Fruit fly (Drosophila melanogaster) whole organism, embryonic: ENCODE measurements around the gene CG3655.

Experiments
- Bgb ChIP-seq: fragments of 200-800 bp; sonication (Bioruptor generic); IDR thresholded peaks from 2 replicates; pipeline ENCODE4 v1.3.6; 2022; ENCODE audit warnings: missing biosample characterization, missing genetic modification characterization; ENCODE audit not compliant: partially characterized antibody
- CG10366 ChIP-seq: fragments of 200-800 bp; sonication (Bioruptor generic); IDR thresholded peaks from 2 replicates; pipeline ENCODE4 v1.3.6; 2022; ENCODE audit warnings: missing biosample characterization, missing genetic modification characterization
- CG11504 ChIP-seq: fragments of 200-800 bp; sonication (Bioruptor generic); optimal IDR thresholded peaks from 3 replicates; lab custom pipeline; 2019; ENCODE audit warnings: missing biosample characterization, mild to moderate bottlenecking, missing genetic modification characterization, moderate library complexity
- CG12155 ChIP-seq: fragments of 200-800 bp; sonication (Bioruptor generic); optimal IDR thresholded peaks from 3 replicates; lab custom pipeline; 2016; ENCODE audit warnings: missing biosample characterization, missing genetic modification characterization
- CG12769 ChIP-seq: fragments of 200-800 bp; sonication (Bioruptor generic); optimal IDR thresholded peaks from 2 replicates; lab custom pipeline; 2019; ENCODE audit warnings: missing biosample characterization, mild to moderate bottlenecking, missing genetic modification characterization, moderate library complexity
- CG14667 ChIP-seq: fragments of 200-800 bp; sonication (Bioruptor generic); IDR thresholded peaks from 2 replicates; pipeline ENCODE4 v1.3.6; 2022; ENCODE audit warnings: missing biosample characterization, missing genetic modification characterization
- CG14965 ChIP-seq: fragments of 200-800 bp; sonication (Bioruptor generic); optimal IDR thresholded peaks from 2 replicates; lab custom pipeline; 2016; ENCODE audit warnings: missing biosample characterization, missing genetic modification characterization, borderline replicate concordance
- CG1602 ChIP-seq: fragments of 200-800 bp; sonication (Bioruptor generic); optimal IDR thresholded peaks from 3 replicates; lab custom pipeline; 2016; ENCODE audit warnings: missing biosample characterization, missing genetic modification characterization
- CG17328 ChIP-seq: fragments of 200-800 bp; sonication (Bioruptor generic); IDR thresholded peaks from 2 replicates; pipeline ENCODE4 v1.3.6; 2022; ENCODE audit warnings: missing biosample characterization, missing genetic modification characterization
- CG18262 ChIP-seq: fragments of 200-800 bp; optimal IDR thresholded peaks from 3 replicates; lab custom pipeline; 2019; ENCODE audit warnings: missing biosample characterization, mild to moderate bottlenecking, missing genetic modification characterization, moderate library complexity
- CG33213 ChIP-seq: fragments of 200-800 bp; sonication (Bioruptor generic); optimal IDR thresholded peaks from 3 replicates; lab custom pipeline; 2016; ENCODE audit warnings: missing biosample characterization, missing genetic modification characterization
- CG34224 ChIP-seq: fragments of 200-800 bp; sonication (Bioruptor generic); IDR thresholded peaks from 3 replicates; pipeline ENCODE4 v1.3.6; 2022; ENCODE audit warnings: missing biosample characterization, missing genetic modification characterization; ENCODE audit not compliant: partially characterized antibody
- CG4820 ChIP-seq: fragments of 200-800 bp; sonication (Bioruptor generic); optimal IDR thresholded peaks from 3 replicates; lab custom pipeline; 2016; ENCODE audit warnings: missing biosample characterization, missing genetic modification characterization
- CG7786 ChIP-seq: fragments of 200-800 bp; sonication (Bioruptor generic); optimal IDR thresholded peaks from 2 replicates; lab custom pipeline; 2016; ENCODE audit warnings: missing biosample characterization, missing genetic modification characterization
- CG7963 ChIP-seq: fragments of 200-800 bp; sonication (Bioruptor generic); IDR thresholded peaks from 3 replicates; pipeline ENCODE4 v1.3.6; 2022; ENCODE audit warnings: missing biosample characterization, missing genetic modification characterization; ENCODE audit not compliant: partially characterized antibody
- CHES-1-like ChIP-seq: fragments of 200-800 bp; sonication (Bioruptor generic); optimal IDR thresholded peaks from 2 replicates; lab custom pipeline; 2016; ENCODE audit warnings: missing biosample characterization, missing genetic modification characterization
- Chrac-16 ChIP-seq: fragments of 200-800 bp; sonication (Bioruptor generic); optimal IDR thresholded peaks from 3 replicates; lab custom pipeline; 2016; ENCODE audit warnings: missing biosample characterization, missing genetic modification characterization
- CrebB ChIP-seq: fragments of 200-800 bp; sonication (Bioruptor generic); optimal IDR thresholded peaks from 3 replicates; lab custom pipeline; 2018; ENCODE audit warnings: missing biosample characterization, mild to moderate bottlenecking, missing genetic modification characterization
- Doc2 ChIP-seq: fragments of 200-800 bp; sonication (Bioruptor generic); IDR thresholded peaks from 2 replicates; pipeline ENCODE4 v1.3.6; 2022; ENCODE audit warnings: missing biosample characterization, missing genetic modification characterization
- Drgx ChIP-seq: fragments of 200-800 bp; sonication (Bioruptor generic); IDR thresholded peaks from 2 replicates; pipeline ENCODE4 v1.3.6; 2022; ENCODE audit warnings: missing biosample characterization, missing genetic modification characterization
- Hey ChIP-seq: fragments of 200-800 bp; sonication (Bioruptor generic); optimal IDR thresholded peaks from 3 replicates; lab custom pipeline; 2018; ENCODE audit warnings: missing biosample characterization, mild to moderate bottlenecking, missing genetic modification characterization
- Hmx ChIP-seq: fragments of 200-800 bp; sonication (Bioruptor generic); optimal IDR thresholded peaks from 2 replicates; lab custom pipeline; 2016; ENCODE audit warnings: missing biosample characterization, missing genetic modification characterization
- Jarid2 ChIP-seq: fragments of 200-800 bp; sonication (Bioruptor generic); optimal IDR thresholded peaks from 3 replicates; lab custom pipeline; 2017; ENCODE audit warnings: mild to moderate bottlenecking, missing biosample characterization, missing genetic modification reagents, missing genetic modification characterization
- Lim3 ChIP-seq: fragments of 200-800 bp; sonication (Bioruptor generic); IDR thresholded peaks from 2 replicates; pipeline ENCODE4 v1.3.6; 2022; ENCODE audit warnings: missing biosample characterization, missing genetic modification characterization
- Scr ChIP-seq: fragments of 200-800 bp; sonication (Bioruptor generic); IDR thresholded peaks from 2 replicates; pipeline ENCODE4 v1.3.6; 2022; ENCODE audit warnings: missing biosample characterization, missing genetic modification characterization; ENCODE audit not compliant: partially characterized antibody
- Spps ChIP-seq: fragments of 200-800 bp; sonication (Bioruptor generic); optimal IDR thresholded peaks from 2 replicates; lab custom pipeline; 2018; ENCODE audit warnings: missing biosample characterization, mild to moderate bottlenecking, missing genetic modification characterization
- Tbp ChIP-seq: fragments of >200 bp; optimal IDR thresholded peaks from 2 replicates; lab custom pipeline; 2018; ENCODE audit warnings: missing biosample characterization, missing genetic modification characterization
- bigmax ChIP-seq: fragments of 200-800 bp; sonication (Bioruptor generic); optimal IDR thresholded peaks from 2 replicates; lab custom pipeline; 2018; ENCODE audit warnings: missing biosample characterization, mild to moderate bottlenecking, missing genetic modification characterization
- chinmo ChIP-seq: fragments of 200-800 bp; sonication (Bioruptor generic); IDR thresholded peaks from 4 replicates; pipeline ENCODE4 v1.3.6; 2022; ENCODE audit warnings: missing biosample characterization, missing genetic modification characterization; ENCODE audit not compliant: partially characterized antibody
- crol ChIP-seq: fragments of 200-800 bp; sonication (Bioruptor generic); IDR thresholded peaks from 2 replicates; pipeline ENCODE4 v1.3.6; 2022; ENCODE audit warnings: missing biosample characterization, missing genetic modification characterization
- esg ChIP-seq: fragments of 200-800 bp; sonication (Bioruptor generic); conservative IDR thresholded peaks from 2 replicates; pipeline ENCODE4 v1.3.6; 2022; ENCODE audit warnings: missing biosample characterization, missing genetic modification characterization
- gcm2 ChIP-seq: fragments of 200-800 bp; sonication (Bioruptor generic); optimal IDR thresholded peaks from 2 replicates; lab custom pipeline; 2016; ENCODE audit warnings: missing biosample characterization, missing genetic modification characterization
- grau ChIP-seq: fragments of 200-800 bp; optimal IDR thresholded peaks from 3 replicates; lab custom pipeline; 2019; ENCODE audit warnings: missing biosample characterization, mild to moderate bottlenecking, missing genetic modification characterization, moderate library complexity
- gt ChIP-seq: fragments of 200-800 bp; sonication (Bioruptor generic); IDR thresholded peaks from 2 replicates; pipeline ENCODE4 v1.3.6; 2022; ENCODE audit warnings: missing biosample characterization, missing genetic modification characterization
- hkb ChIP-seq, 2 experiments: fragments of 200-800 bp in 1 of 2; fragments of >200 bp in 1 of 2; sonication (Bioruptor generic) in 1 of 2; IDR thresholded peaks in 1 of 2; optimal IDR thresholded peaks in 1 of 2; 2 replicates each; pipeline versions ENCODE4 v1.3.6 to Lab custom; 2017 to 2022; ENCODE audit warnings: missing biosample characterization in 1 of 2, missing genetic modification characterization in 1 of 2
- hth ChIP-seq: fragments of >200 bp; optimal IDR thresholded peaks from 2 replicates; lab custom pipeline; 2017; ENCODE audit warnings: inconsistent platforms
- insv ChIP-seq, 2 experiments: fragments of 200-800 bp; sonication (Bioruptor generic); optimal IDR thresholded peaks; 3 replicates each; lab custom pipeline; 2016 to 2018; ENCODE audit warnings: missing biosample characterization in 2 of 2, missing genetic modification characterization in 2 of 2
- inv ChIP-seq: fragments of 200-800 bp; sonication (Bioruptor generic); IDR thresholded peaks from 2 replicates; pipeline ENCODE4 v1.3.6; 2022; ENCODE audit warnings: missing biosample characterization, missing genetic modification characterization; ENCODE audit not compliant: partially characterized antibody
- jing ChIP-seq: fragments of 200-800 bp; sonication (Bioruptor generic); optimal IDR thresholded peaks from 2 replicates; lab custom pipeline; 2018; ENCODE audit warnings: missing biosample characterization, mild to moderate bottlenecking, missing genetic modification characterization
- lbe ChIP-seq: fragments of 200-800 bp; sonication (Bioruptor generic); optimal IDR thresholded peaks from 2 replicates; lab custom pipeline; 2016; ENCODE audit warnings: missing biosample characterization, mild to moderate bottlenecking, missing genetic modification characterization
- pnt ChIP-seq: fragments of 200-800 bp; sonication (Bioruptor generic); optimal IDR thresholded peaks from 3 replicates; lab custom pipeline; 2016; ENCODE audit warnings: missing biosample characterization, missing genetic modification characterization
- psq ChIP-seq: fragments of 200-800 bp; sonication (Bioruptor generic); optimal IDR thresholded peaks from 2 replicates; lab custom pipeline; 2017; ENCODE audit warnings: missing biosample characterization, missing genetic modification characterization
- ssp ChIP-seq: fragments of 200-800 bp; sonication (Bioruptor generic); IDR thresholded peaks from 2 replicates; pipeline ENCODE4 v1.3.6; 2022; ENCODE audit warnings: missing biosample characterization, missing genetic modification characterization
- tll ChIP-seq, 2 experiments: fragments of 200-800 bp in 1 of 2; fragments of >200 bp in 1 of 2; sonication (Bioruptor generic) in 1 of 2; optimal IDR thresholded peaks; 2 replicates each; lab custom pipeline; 2017 to 2019; ENCODE audit warnings: missing biosample characterization in 2 of 2, missing genetic modification characterization in 2 of 2, mild to moderate bottlenecking in 1 of 2, moderate library complexity in 1 of 2
- tna ChIP-seq: fragments of 200-800 bp; sonication (Bioruptor generic); IDR thresholded peaks from 2 replicates; pipeline ENCODE4 v1.3.6; 2022; ENCODE audit warnings: missing biosample characterization, missing genetic modification characterization; ENCODE audit not compliant: partially characterized antibody
- trh ChIP-seq: fragments of 200-800 bp; sonication (Bioruptor generic); optimal IDR thresholded peaks from 2 replicates; lab custom pipeline; 2016; ENCODE audit warnings: missing biosample characterization, missing genetic modification characterization
- unpg ChIP-seq: fragments of 200-800 bp; sonication (Bioruptor generic); optimal IDR thresholded peaks from 3 replicates; lab custom pipeline; 2018; ENCODE audit warnings: missing biosample characterization, mild to moderate bottlenecking, missing genetic modification characterization, moderate library complexity
- z ChIP-seq: fragments of 200-800 bp; sonication (Bioruptor generic); IDR thresholded peaks from 3 replicates; pipeline ENCODE4 v1.3.6; 2022; ENCODE audit warnings: missing biosample characterization, missing genetic modification characterization

The CG3655 gene

DNA sequence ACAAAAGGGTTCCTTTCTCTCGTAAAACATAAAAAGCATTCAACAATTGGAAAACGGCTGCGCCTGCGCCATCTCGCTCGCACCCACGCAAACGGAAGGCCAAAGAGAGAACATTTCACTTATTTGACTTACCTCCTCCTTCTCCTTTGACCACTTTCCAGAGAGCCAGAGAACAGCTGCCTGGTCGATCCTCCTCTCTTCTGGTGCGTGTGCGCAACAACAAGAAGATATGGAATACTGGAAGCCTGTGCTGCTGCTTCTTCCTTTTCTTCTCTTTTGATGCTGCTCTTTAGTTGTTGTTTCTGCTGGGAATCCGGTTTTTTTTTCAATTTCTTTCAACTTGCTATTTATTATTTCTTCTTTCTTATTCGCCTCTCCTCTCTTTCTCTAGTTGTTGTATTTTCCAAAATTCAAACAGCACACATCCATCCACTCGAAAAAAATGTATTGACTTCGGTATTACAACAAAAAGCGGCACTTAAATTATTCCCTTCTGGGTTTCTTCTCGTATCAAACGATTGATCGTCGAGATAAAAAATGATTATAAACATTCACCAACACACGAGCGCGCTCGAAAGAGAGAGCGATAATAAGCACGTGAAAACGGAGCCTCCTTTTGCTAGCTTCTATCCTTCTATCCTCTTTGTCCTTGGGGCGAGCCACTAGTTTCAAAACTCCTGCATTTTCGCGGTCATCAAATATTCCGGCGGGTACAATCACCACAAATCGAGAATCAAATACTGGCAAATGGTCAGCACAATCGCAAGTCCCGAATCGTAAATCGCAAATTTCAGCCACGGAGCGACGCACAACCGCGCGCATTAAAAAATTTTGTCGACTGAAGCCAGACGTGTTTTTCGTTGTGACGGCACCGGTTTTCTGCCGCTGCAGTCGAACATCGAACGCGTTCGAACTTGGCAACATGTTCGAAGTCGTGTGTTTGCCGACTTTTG is at the start of gene CG3655 (continued):
- TF ChIP-seq CG7786 (GFP tag; lab: Kevin White, UChicago) (no peak), tna (GFP tag; lab: Robert Waterston, UW) (no peak), Tbp (GFP tag; lab: Kevin White, UChicago) (no peak), Spps (no peak), Scr (peak; percentile 13; the same call in 1 of the 2 replicates), CG18262 (tag; lab: Kevin White, UChicago) (no peak), CG7963 (no peak), trh (no peak), CG1602 (no peak), CG14667 (GFP tag; lab: Robert Waterston, UW) (no peak), psq (GFP tag; lab: Kevin White, UChicago) (no peak), gt (GFP tag; lab: Robert Waterston, UW) (no peak), Hmx (no peak), CG14965 (GFP tag; lab: Kevin White, UChicago) (no peak), CrebB (no peak), Bgb (GFP tag; lab: Robert Waterston, UW) (0 out of 2 replicates have a peak, but pooled peaks have one; percentile 21), z (GFP tag; lab: Robert Waterston, UW) (no peak), inv (GFP tag; lab: Robert Waterston, UW) (no peak), lbe (GFP tag; lab: Kevin White, UChicago) (no peak), CG12769 (tag; lab: Kevin White, UChicago) (no peak), CG17328 (GFP tag; lab: Robert Waterston, UW) (no peak), grau (no peak), jing (no peak), CHES-1-like (GFP tag; lab: Kevin White, UChicago) (no peak), ssp (no peak), CG34224 (0 out of 3 replicates have a peak, but pooled peaks have one; percentile 16), Doc2 (GFP tag; lab: Robert Waterston, UW) (no peak), pnt (GFP tag; lab: Kevin White, UChicago) (no peak), hth (no peak), bigmax (GFP tag; lab: Kevin White, UChicago) (no peak), Drgx (no peak), gcm2 (GFP tag; lab: Kevin White, UChicago) (no peak), crol (GFP tag; lab: Robert Waterston, UW) (0 out of 2 replicates have a peak, but pooled peaks have one; percentile 18), CG11504 (no peak), hkb (optimal IDR thresholded peaks at IDR 0.05; lab: Kevin White, UChicago) (no peak), hkb (GFP tag; IDR thresholded peaks at IDR 0.05; lab: Robert Waterston, UW) (no peak), CG10366 (GFP tag; lab: Robert Waterston, UW) (no peak), Lim3 (GFP tag; lab: Robert Waterston, UW) (no peak), unpg (GFP tag; lab: Kevin White, UChicago) (no peak), insv (GFP tag; optimal IDR thresholded peaks at IDR 0.05; lab: Kevin White, UChicago) (no peak), Jarid2 (GFP tag; lab: Kevin White, UChicago) (peak; percentile 97), esg (GFP tag; lab: Robert Waterston, UW) (no peak), Hey (no peak), CG12155 (GFP tag; lab: Kevin White, UChicago) (no peak), CG4820 (GFP tag; lab: Kevin White, UChicago) (no peak), Chrac-16 (no peak), chinmo (GFP tag; lab: Robert Waterston, UW) (0 out of 4 replicates have a peak, but pooled peaks have one; percentile 73), tll (GFP tag; optimal IDR thresholded peaks at IDR 0.05; lab: Kevin White, UChicago) (peak in 1 of 2 experiments; percentile 32), CG33213 (no peak)
